Worm (Caenorhabditis elegans) whole organism, L4 larva: ENCODE measurements around the gene Y41D4B.6.

Source experiments
- F37D6.2 ChIP-seq: sonication (generic microtip); optimal IDR thresholded peaks from 2 replicates; lab custom pipeline; 2016; ENCODE audit warnings: mild to moderate bottlenecking, missing genetic modification characterization, missing compliant biosample characterization
- attf-4 ChIP-seq: sonication (generic microtip); optimal IDR thresholded peaks from 3 replicates; lab custom pipeline; 2017; ENCODE audit warnings: missing biosample characterization, missing genetic modification characterization
- ceh-28 ChIP-seq: fragments of 150-350 bp; optimal IDR thresholded peaks from 2 replicates; lab custom pipeline; 2014; ENCODE audit warnings: missing biosample characterization, missing genetic modification reagents, missing genetic modification characterization
- ceh-82 ChIP-seq: sonication (generic microtip); optimal IDR thresholded peaks from 2 replicates; lab custom pipeline; 2017; ENCODE audit warnings: missing biosample characterization, missing genetic modification characterization
- hlh-30 ChIP-seq: sonication (generic microtip); optimal IDR thresholded peaks from 2 replicates; lab custom pipeline; 2017; ENCODE audit warnings: antibody characterized with exemption, mild to moderate bottlenecking, missing genetic modification characterization, missing compliant biosample characterization; ENCODE audit not compliant: insufficient read depth
- lim-7 ChIP-seq: fragments of 200-800 bp; sonication (Bioruptor generic); IDR thresholded peaks from 2 replicates; pipeline ENCODE4 v1.3.6; 2022; ENCODE audit warnings: missing genetic modification characterization, missing compliant biosample characterization
- mxl-3 ChIP-seq: fragments of 200-800 bp; sonication (Bioruptor generic); optimal IDR thresholded peaks from 2 replicates; lab custom pipeline; 2018; ENCODE audit warnings: mild to moderate bottlenecking, missing genetic modification characterization, missing compliant biosample characterization
- nhr-10 ChIP-seq: fragments of 150-350 bp; optimal IDR thresholded peaks from 2 replicates; lab custom pipeline; 2014; ENCODE audit warnings: missing biosample characterization, missing genetic modification characterization
- tra-1 ChIP-seq: fragments of 200-800 bp; sonication (Bioruptor generic); IDR thresholded peaks from 2 replicates; pipeline ENCODE4 v1.3.6; 2022; ENCODE audit warnings: missing genetic modification reagents, missing genetic modification characterization, missing compliant biosample characterization
- unc-62 ChIP-seq, 3 experiments: fragments of 150-350 bp in 1 of 3; sonication (generic microtip); optimal IDR thresholded peaks in 2 of 3; peaks in 1 of 3; 1 replicate in 1 of 3; 2 replicates in 2 of 3; lab custom pipeline; 2014 to 2017; ENCODE audit warnings: missing biosample characterization in 3 of 3, missing genetic modification characterization in 3 of 3, missing genetic modification reagents in 3 of 3, missing genotype in 1 of 3
- zag-1 ChIP-seq: fragments of 150-350 bp; optimal IDR thresholded peaks from 2 replicates; lab custom pipeline; 2014; ENCODE audit warnings: missing biosample characterization, missing genetic modification characterization

DNA sequence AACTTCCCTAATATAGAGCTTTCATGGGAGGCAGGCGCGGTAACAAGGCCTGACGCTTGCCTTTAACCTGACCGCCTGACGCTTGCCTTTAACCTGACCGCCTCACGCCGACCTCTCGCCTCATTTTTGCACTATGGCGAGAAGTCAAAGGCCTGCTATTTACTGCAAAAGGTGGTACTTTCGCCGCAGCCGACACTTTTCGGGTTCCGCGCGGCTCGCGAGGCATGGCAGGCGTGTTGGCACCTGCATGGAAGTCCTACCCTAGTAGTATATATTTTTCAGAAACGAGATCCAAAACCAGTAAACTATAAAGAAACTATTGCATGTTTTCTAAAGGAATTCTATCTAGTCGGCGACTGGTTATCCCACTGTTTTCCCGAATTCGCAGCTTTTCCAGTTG lies 4.8 kb upstream of the Y41D4B.6 start:
- TF ChIP-seq hlh-30 (tag; lab: Kevin White, UChicago): no peak
- no peak for TF ChIP-seq lim-7 (GFP tag; lab: Robert Waterston, UW)
- TF ChIP-seq attf-4 (tag; lab: Kevin White, UChicago): no peak
- no peak for TF ChIP-seq zag-1
- TF ChIP-seq ceh-82 (tag; lab: Kevin White, UChicago): no peak
- TF ChIP-seq F37D6.2: no peak
- no peak for TF ChIP-seq tra-1 (GFP tag; lab: Robert Waterston, UW)
- no peak for TF ChIP-seq unc-62 (GFP tag; optimal IDR thresholded peaks at IDR 0.05 in 1 of 2; lab: Kevin White, UChicago)
- TF ChIP-seq unc-62 (tag; optimal IDR thresholded peaks at IDR 0.05; lab: Kevin White, UChicago): no peak
- TF ChIP-seq mxl-3: no peak
- no peak for TF ChIP-seq ceh-28
- no peak for TF ChIP-seq nhr-10 (tag; lab: Kevin White, UChicago)
